Fruit fly (Drosophila melanogaster) whole organism, embryonic: ENCODE results near the gene Eig71Ei.

Source experiments
- Atf-2 ChIP-seq: fragments of 200-800 bp; sonication (Bioruptor generic); optimal IDR thresholded peaks from 2 replicates; lab custom pipeline; 2016; ENCODE audit warnings: missing biosample characterization, missing genetic modification characterization
- Atf6 ChIP-seq: fragments of 200-800 bp; sonication (Bioruptor generic); IDR thresholded peaks from 2 replicates; pipeline ENCODE4 v1.3.6; 2022; ENCODE audit warnings: missing biosample characterization, missing genetic modification characterization
- CG10431 ChIP-seq: fragments of 200-800 bp; sonication (Bioruptor generic); optimal IDR thresholded peaks from 3 replicates; lab custom pipeline; 2018; ENCODE audit warnings: missing biosample characterization, mild to moderate bottlenecking, missing genetic modification characterization
- CG11085 ChIP-seq: fragments of 200-800 bp; sonication (Bioruptor generic); IDR thresholded peaks from 2 replicates; pipeline ENCODE4 v1.3.6; 2022; ENCODE audit warnings: missing biosample characterization, missing genetic modification characterization
- CG13287 ChIP-seq: fragments of 200-800 bp; sonication (Bioruptor generic); IDR thresholded peaks from 2 replicates; pipeline ENCODE4 v1.3.6; 2022; ENCODE audit warnings: missing biosample characterization, missing genetic modification characterization; ENCODE audit not compliant: partially characterized antibody
- CG13894 ChIP-seq: fragments of 200-800 bp; sonication (Bioruptor generic); optimal IDR thresholded peaks from 3 replicates; lab custom pipeline; 2018; ENCODE audit warnings: missing biosample characterization, mild to moderate bottlenecking, missing genetic modification characterization, moderate library complexity
- CG17328 ChIP-seq: fragments of 200-800 bp; sonication (Bioruptor generic); IDR thresholded peaks from 2 replicates; pipeline ENCODE4 v1.3.6; 2022; ENCODE audit warnings: missing biosample characterization, missing genetic modification characterization
- CG17359 ChIP-seq: fragments of 200-800 bp; sonication (Bioruptor generic); optimal IDR thresholded peaks from 3 replicates; lab custom pipeline; 2018; ENCODE audit warnings: missing biosample characterization, mild to moderate bottlenecking, missing genetic modification characterization, moderate library complexity
- CG17612 ChIP-seq: fragments of 200-800 bp; sonication (Bioruptor generic); IDR thresholded peaks from 2 replicates; pipeline ENCODE4 v1.3.6; 2022; ENCODE audit warnings: missing biosample characterization, missing genetic modification characterization
- CG2120 ChIP-seq: fragments of 200-800 bp; sonication (Bioruptor generic); optimal IDR thresholded peaks from 3 replicates; lab custom pipeline; 2016; ENCODE audit warnings: missing biosample characterization, missing genetic modification characterization
- CG2678 ChIP-seq: fragments of 200-800 bp; sonication (Bioruptor generic); optimal IDR thresholded peaks from 3 replicates; lab custom pipeline; 2019; ENCODE audit warnings: missing biosample characterization, mild to moderate bottlenecking, missing genetic modification characterization, moderate library complexity
- CG4360 ChIP-seq: fragments of 200-800 bp; sonication (Bioruptor generic); IDR thresholded peaks from 2 replicates; pipeline ENCODE4 v1.3.6; 2022; ENCODE audit warnings: missing biosample characterization, missing genetic modification characterization
- CG8089 ChIP-seq: fragments of 200-800 bp; sonication (Bioruptor generic); optimal IDR thresholded peaks from 3 replicates; lab custom pipeline; 2016; ENCODE audit warnings: missing biosample characterization, missing genetic modification characterization
- CHES-1-like ChIP-seq: fragments of 200-800 bp; sonication (Bioruptor generic); optimal IDR thresholded peaks from 2 replicates; lab custom pipeline; 2016; ENCODE audit warnings: missing biosample characterization, missing genetic modification characterization
- Dfd ChIP-seq, 2 experiments: fragments of >200 bp; optimal IDR thresholded peaks; 2 replicates each; lab custom pipeline; 2017; ENCODE audit warnings: missing biosample characterization in 2 of 2, missing genetic modification characterization in 2 of 2
- Fer1 ChIP-seq: fragments of 200-800 bp; sonication (Bioruptor generic); optimal IDR thresholded peaks from 2 replicates; lab custom pipeline; 2017; ENCODE audit warnings: missing biosample characterization, mild to moderate bottlenecking, missing genetic modification characterization
- HLH54F ChIP-seq: fragments of 200-800 bp; sonication (Bioruptor generic); optimal IDR thresholded peaks from 3 replicates; lab custom pipeline; 2016; ENCODE audit warnings: missing biosample characterization, missing genetic modification characterization
- Max ChIP-seq: fragments of 200-800 bp; sonication (Bioruptor generic); optimal IDR thresholded peaks from 2 replicates; lab custom pipeline; 2016; ENCODE audit warnings: missing biosample characterization, mild to moderate bottlenecking, missing genetic modification characterization
- Mes4 ChIP-seq: fragments of 200-800 bp; sonication (Bioruptor generic); optimal IDR thresholded peaks from 2 replicates; lab custom pipeline; 2016; ENCODE audit warnings: missing biosample characterization, missing genetic modification characterization
- Ravus ChIP-seq: fragments of 200-800 bp; sonication (Bioruptor generic); IDR thresholded peaks from 2 replicates; pipeline ENCODE4 v1.3.6; 2022; ENCODE audit warnings: missing biosample characterization, missing genetic modification characterization
- Scr ChIP-seq: fragments of 200-800 bp; sonication (Bioruptor generic); IDR thresholded peaks from 2 replicates; pipeline ENCODE4 v1.3.6; 2022; ENCODE audit warnings: missing biosample characterization, missing genetic modification characterization; ENCODE audit not compliant: partially characterized antibody
- Trl ChIP-seq, 3 experiments: fragments of >200 bp in 2 of 3; fragments of 200-800 bp in 1 of 3; sonication (Bioruptor generic) in 1 of 3; optimal IDR thresholded peaks; 2 replicates in 1 of 3; 3 replicates in 2 of 3; lab custom pipeline; 2016 to 2017; ENCODE audit warnings: missing biosample characterization in 1 of 3, missing genetic modification characterization in 1 of 3
- Usf ChIP-seq: fragments of 200-800 bp; sonication (Bioruptor generic); optimal IDR thresholded peaks from 2 replicates; lab custom pipeline; 2017; ENCODE audit warnings: missing genotype, missing biosample characterization, missing genetic modification characterization
- ap ChIP-seq: fragments of 200-800 bp; sonication (Bioruptor generic); IDR thresholded peaks from 2 replicates; pipeline ENCODE4 v1.3.6; 2022; ENCODE audit warnings: missing biosample characterization, missing genetic modification characterization
- caup ChIP-seq: fragments of 200-800 bp; sonication (Bioruptor generic); optimal IDR thresholded peaks from 3 replicates; lab custom pipeline; 2017; ENCODE audit warnings: missing biosample characterization, mild to moderate bottlenecking, missing genetic modification characterization, moderate library complexity; ENCODE audit not compliant: severe bottlenecking
- corto ChIP-seq: fragments of 200-800 bp; sonication (Bioruptor generic); optimal IDR thresholded peaks from 2 replicates; lab custom pipeline; 2016; ENCODE audit warnings: missing biosample characterization, mild to moderate bottlenecking, missing genetic modification characterization, moderate library complexity
- crp ChIP-seq, 2 experiments: fragments of 200-800 bp; sonication (Bioruptor generic); optimal IDR thresholded peaks; 2 replicates in 1 of 2; 3 replicates in 1 of 2; lab custom pipeline; 2017; ENCODE audit warnings: missing biosample characterization in 2 of 2, missing genetic modification characterization in 2 of 2, mild to moderate bottlenecking in 1 of 2, moderate library complexity in 1 of 2
- da ChIP-seq: fragments of 200-800 bp; sonication (Bioruptor generic); optimal IDR thresholded peaks from 2 replicates; lab custom pipeline; 2016; ENCODE audit warnings: missing biosample characterization, missing genetic modification characterization
- dati ChIP-seq: fragments of 200-800 bp; sonication (Bioruptor generic); IDR thresholded peaks from 2 replicates; pipeline ENCODE4 v1.3.6; 2022; ENCODE audit warnings: missing biosample characterization, missing genetic modification characterization
- esg ChIP-seq: fragments of 200-800 bp; sonication (Bioruptor generic); conservative IDR thresholded peaks from 2 replicates; pipeline ENCODE4 v1.3.6; 2022; ENCODE audit warnings: missing biosample characterization, missing genetic modification characterization
- gcm ChIP-seq: fragments of 200-800 bp; sonication (Bioruptor generic); optimal IDR thresholded peaks from 2 replicates; lab custom pipeline; 2019; ENCODE audit warnings: missing biosample characterization, mild to moderate bottlenecking, missing genetic modification characterization, moderate library complexity
- gcm2 ChIP-seq: fragments of 200-800 bp; sonication (Bioruptor generic); optimal IDR thresholded peaks from 2 replicates; lab custom pipeline; 2016; ENCODE audit warnings: missing biosample characterization, missing genetic modification characterization
- hth ChIP-seq: fragments of >200 bp; optimal IDR thresholded peaks from 2 replicates; lab custom pipeline; 2017; ENCODE audit warnings: inconsistent platforms
- kah ChIP-seq: fragments of 200-800 bp; sonication (Bioruptor generic); optimal IDR thresholded peaks from 2 replicates; lab custom pipeline; 2018; ENCODE audit warnings: missing biosample characterization, mild to moderate bottlenecking, missing genetic modification characterization
- lmd ChIP-seq: fragments of 200-800 bp; sonication (Bioruptor generic); IDR thresholded peaks from 2 replicates; pipeline ENCODE4 v1.3.6; 2022; ENCODE audit warnings: missing biosample characterization, missing genetic modification characterization
- prd ChIP-seq, 3 experiments: fragments of >200 bp in 2 of 3; fragments of 200-800 bp in 1 of 3; sonication (Bioruptor generic) in 1 of 3; optimal IDR thresholded peaks in 2 of 3; IDR thresholded peaks in 1 of 3; 2 replicates in 2 of 3; 3 replicates in 1 of 3; pipeline versions ENCODE4 v1.3.6 to Lab custom; 2017 to 2022; ENCODE audit warnings: missing biosample characterization in 1 of 3, missing genetic modification characterization in 1 of 3
- ro ChIP-seq: fragments of 200-800 bp; sonication (Bioruptor generic); IDR thresholded peaks from 2 replicates; pipeline ENCODE4 v1.3.6; 2022; ENCODE audit warnings: missing biosample characterization, missing genetic modification characterization
- run ChIP-seq: fragments of 200-800 bp; sonication (Bioruptor generic); optimal IDR thresholded peaks from 3 replicates; lab custom pipeline; 2018; ENCODE audit warnings: missing biosample characterization, mild to moderate bottlenecking, missing genetic modification characterization
- trem ChIP-seq: fragments of 200-800 bp; optimal IDR thresholded peaks from 3 replicates; lab custom pipeline; 2019; ENCODE audit warnings: missing biosample characterization, mild to moderate bottlenecking, missing genetic modification characterization, moderate library complexity
- ttk ChIP-seq: fragments of 200-800 bp; sonication (Bioruptor generic); IDR thresholded peaks from 2 replicates; pipeline ENCODE4 v2.1.2; 2022; ENCODE audit warnings: missing biosample characterization, missing genetic modification characterization
- unc-4 ChIP-seq: fragments of 200-800 bp; sonication (Bioruptor generic); IDR thresholded peaks from 2 replicates; pipeline ENCODE4 v1.3.6; 2022; ENCODE audit warnings: missing biosample characterization, missing genetic modification characterization; ENCODE audit not compliant: partially characterized antibody
- vfl ChIP-seq: fragments of 200-800 bp; sonication (Bioruptor generic); optimal IDR thresholded peaks from 2 replicates; lab custom pipeline; 2016; ENCODE audit warnings: missing biosample characterization, missing genetic modification characterization
- wdn ChIP-seq: fragments of 200-800 bp; sonication (Bioruptor generic); IDR thresholded peaks from 2 replicates; pipeline ENCODE4 v1.3.6; 2022; ENCODE audit warnings: missing biosample characterization, missing genetic modification characterization

Eig71Ei gene

DNA sequence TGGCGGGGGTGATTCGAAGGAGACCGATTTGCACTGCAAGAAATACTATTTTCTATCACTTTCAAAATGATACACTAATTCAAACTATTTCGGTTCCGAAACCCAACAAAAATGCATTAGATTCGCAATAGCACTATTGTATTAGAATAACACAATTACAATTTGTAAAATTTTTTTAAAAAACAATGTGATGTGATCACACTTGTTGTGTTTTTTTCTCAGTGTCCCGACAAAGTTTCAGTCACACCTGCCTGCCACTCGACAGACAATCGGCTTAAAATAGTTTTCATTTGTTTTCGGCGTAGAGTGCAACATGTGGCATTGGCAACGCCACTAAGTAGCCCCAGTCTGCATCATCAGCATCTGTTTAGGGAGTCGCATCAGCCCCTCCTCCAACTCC is 15.6 kb downstream of the Eig71Ei start (continued):
- peak; percentile 65 for TF ChIP-seq gcm (GFP tag; lab: Kevin White, UChicago)
- peak; percentile 62 for TF ChIP-seq Usf (GFP tag; lab: Kevin White, UChicago)
- TF ChIP-seq ttk, result peak; percentile 55; the same call in 1 of the 2 replicates
- no peak for TF ChIP-seq gcm2 (GFP tag; lab: Kevin White, UChicago)
- no peak for TF ChIP-seq CG10431
- TF ChIP-seq ap (GFP tag; lab: Robert Waterston, UW), result no peak
- no peak for TF ChIP-seq prd (optimal IDR thresholded peaks at IDR 0.05; lab: Kevin White, UChicago)
- peak; percentile 76; the same call in 2 of the 3 replicates for TF ChIP-seq prd (GFP tag; IDR thresholded peaks at IDR 0.05; lab: Robert Waterston, UW)
- no peak for TF ChIP-seq CG13894 (tag; lab: Kevin White, UChicago)
- TF ChIP-seq vfl (GFP tag; lab: Kevin White, UChicago), result no peak
- no peak for TF ChIP-seq crp (GFP tag; optimal IDR thresholded peaks at IDR 0.05; lab: Kevin White, UChicago)
- no peak for TF ChIP-seq wdn (GFP tag; lab: Robert Waterston, UW)
- TF ChIP-seq dati, result 0 out of 2 replicates have a peak, but pooled peaks have one; percentile 32
- TF ChIP-seq Atf-2 (GFP tag; lab: Kevin White, UChicago), result peak; percentile 54
- peak; percentile 86 for TF ChIP-seq trem (tag; lab: Kevin White, UChicago)
- TF ChIP-seq Atf6 (GFP tag; lab: Robert Waterston, UW), result no peak
- TF ChIP-seq CG17612, result no peak
- TF ChIP-seq CG2120 (GFP tag; lab: Kevin White, UChicago), result no peak
- peak; percentile 68 for TF ChIP-seq CG8089 (GFP tag; lab: Kevin White, UChicago)
- no peak for TF ChIP-seq CG13287 (GFP tag; lab: Robert Waterston, UW)
- no peak for TF ChIP-seq hth
- TF ChIP-seq Fer1 (GFP tag; lab: Kevin White, UChicago), result no peak
- TF ChIP-seq CG2678 (tag; lab: Kevin White, UChicago), result peak; percentile 68
- no peak for TF ChIP-seq ro (GFP tag; lab: Robert Waterston, UW)
- TF ChIP-seq CG4360 (GFP tag; lab: Robert Waterston, UW), result 0 out of 2 replicates have a peak, but pooled peaks have one; percentile 39
- no peak for TF ChIP-seq Trl (optimal IDR thresholded peaks at IDR 0.05; lab: Kevin White, UChicago)
- TF ChIP-seq Trl (GFP tag; optimal IDR thresholded peaks at IDR 0.05; lab: Kevin White, UChicago), result peak; percentile 70
- TF ChIP-seq da, result peak; percentile 66
- TF ChIP-seq esg, result peak; percentile 28; the same call in 1 of the 2 replicates
- TF ChIP-seq Mes4, result peak; percentile 53
- TF ChIP-seq caup, result no peak
- no peak for TF ChIP-seq Ravus
- TF ChIP-seq CG17328, result peak; percentile 79
- peak; percentile 52 for TF ChIP-seq CG17359 (tag; lab: Kevin White, UChicago)
- TF ChIP-seq run, result no peak
- no peak for TF ChIP-seq Scr (GFP tag; lab: Robert Waterston, UW)
- TF ChIP-seq corto (GFP tag; lab: Kevin White, UChicago), result no peak
- no peak for TF ChIP-seq Dfd (GFP tag; optimal IDR thresholded peaks at IDR 0.05; lab: Kevin White, UChicago)
- peak; percentile 30 for TF ChIP-seq CHES-1-like (GFP tag; lab: Kevin White, UChicago)
- TF ChIP-seq HLH54F (GFP tag; lab: Kevin White, UChicago), result no peak
- no peak for TF ChIP-seq CG11085 (GFP tag; lab: Robert Waterston, UW)
- TF ChIP-seq lmd (GFP tag; lab: Robert Waterston, UW), result peak; percentile 50; the same call in 1 of the 2 replicates
- TF ChIP-seq unc-4 (GFP tag; lab: Robert Waterston, UW), result no peak
- peak; percentile 91 for TF ChIP-seq kah
- no peak for TF ChIP-seq Max (GFP tag; lab: Kevin White, UChicago)
